Fruit fly (Drosophila melanogaster) ovary, adult (tissue): ENCODE measurements around the gene chrb.

Experiments used
- CG17801 ChIP-seq: fragments of 200-800 bp; optimal IDR thresholded peaks from 2 replicates; lab custom pipeline; 2019; ENCODE audit warnings: missing biosample characterization, mild to moderate bottlenecking, missing genetic modification characterization, moderate library complexity; ENCODE audit not compliant: partially characterized antibody

Gene chrb

DNA sequence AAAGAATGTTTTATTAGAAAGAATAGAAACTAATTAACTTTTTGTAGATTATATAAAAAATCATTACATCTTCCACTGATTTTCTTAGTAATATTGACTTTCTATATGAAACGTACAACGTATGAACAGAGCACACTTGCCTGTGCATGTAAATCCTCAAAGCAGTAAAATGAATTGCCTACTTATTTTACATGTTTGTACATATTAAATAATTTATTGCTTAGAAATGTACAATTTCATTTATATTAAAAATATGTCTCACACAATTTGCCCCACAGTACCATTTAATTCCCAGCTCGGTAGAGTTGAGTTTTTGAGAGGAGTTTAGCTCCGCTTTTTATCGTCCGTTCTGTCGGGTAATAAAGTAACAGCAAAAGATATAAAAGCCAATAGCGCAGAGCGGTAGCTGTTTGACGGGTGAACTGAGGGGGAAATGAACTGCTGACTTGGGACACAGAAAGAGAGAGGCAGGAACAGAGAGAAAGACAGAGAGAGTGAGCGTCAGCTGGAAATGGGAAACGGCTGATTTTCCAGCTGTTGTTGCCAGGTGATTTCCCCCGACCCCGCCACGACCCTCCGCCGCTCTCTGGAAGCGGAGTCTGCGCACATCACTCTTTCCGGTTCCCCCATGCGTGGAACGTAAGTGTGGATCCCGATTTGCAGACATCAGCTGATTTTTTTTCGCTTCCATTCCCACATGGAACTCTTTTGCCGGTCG, 5.9 kb downstream of the chrb start:
- TF ChIP-seq CG17801 (GFP tag; lab: Kevin White, UChicago), result peak; percentile 34

dm6 chr3L:11508337-11508736, 21.0 kb downstream of the chrb start, which contains the start of gene CG33500:
Gene CG33500 (plus strand): TSS chr3L:11508637.
- TF ChIP-seq CG17801 (GFP tag; lab: Kevin White, UChicago), result no peak

- no peak for TF ChIP-seq CG17801 (GFP tag; lab: Kevin White, UChicago)
Observed at dm6 chr3L:11509294-11509911, 22.1 kb downstream of the chrb start, which contains the start of the genes Sgs8 and Sgs7. Gene Sgs8 (minus strand): TSS chr3L:11509394. Gene Sgs7 (plus strand): TSS chr3L:11509861.

DNA sequence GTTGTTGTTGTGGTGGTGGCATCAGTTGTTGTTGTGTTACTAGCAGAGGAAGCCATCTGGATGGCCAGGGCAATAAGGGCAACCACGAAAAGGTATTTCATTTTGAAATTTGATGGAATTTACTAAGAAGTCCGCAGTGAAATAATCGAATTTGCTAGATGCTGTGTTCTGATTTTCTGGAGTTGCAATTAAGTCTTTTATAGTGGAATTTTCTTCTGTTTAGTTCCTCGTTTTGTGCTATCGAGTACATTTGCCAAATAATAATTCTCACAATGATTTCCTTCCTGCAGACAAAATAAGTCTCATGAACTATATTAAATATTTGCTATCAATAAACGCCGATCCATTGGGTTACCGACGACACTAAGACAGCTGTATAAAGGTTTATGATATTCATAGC, 23.1 kb downstream of the chrb start, which contains the start of gene CG33272:
Gene CG33272, minus strand, starts transcription at position 101 of the 400 bp plus-strand sequence.
- no peak for TF ChIP-seq CG17801 (GFP tag; lab: Kevin White, UChicago)

- no peak for TF ChIP-seq CG17801 (GFP tag; lab: Kevin White, UChicago)
Observed at dm6 chr3L:11511243-11511642, 23.9 kb downstream of the chrb start.

- no peak for TF ChIP-seq CG17801 (GFP tag; lab: Kevin White, UChicago)
Observed at dm6 chr3L:11511921-11512320, 24.6 kb downstream of the chrb start, which contains the start of gene Sgs3. Gene Sgs3 (plus strand): TSS chr3L:11512221.

- TF ChIP-seq CG17801 (GFP tag; lab: Kevin White, UChicago), result no peak
Observed at dm6 chr3L:11513405-11513804, 26.1 kb downstream of the chrb start, which contains the start of gene CG7512. Gene CG7512 (plus strand): TSS chr3L:11513705.

- TF ChIP-seq CG17801 (GFP tag; lab: Kevin White, UChicago), result no peak
Observed at dm6 chr3L:11515349-11516079, 28.2 kb downstream of the chrb start.

DNA sequence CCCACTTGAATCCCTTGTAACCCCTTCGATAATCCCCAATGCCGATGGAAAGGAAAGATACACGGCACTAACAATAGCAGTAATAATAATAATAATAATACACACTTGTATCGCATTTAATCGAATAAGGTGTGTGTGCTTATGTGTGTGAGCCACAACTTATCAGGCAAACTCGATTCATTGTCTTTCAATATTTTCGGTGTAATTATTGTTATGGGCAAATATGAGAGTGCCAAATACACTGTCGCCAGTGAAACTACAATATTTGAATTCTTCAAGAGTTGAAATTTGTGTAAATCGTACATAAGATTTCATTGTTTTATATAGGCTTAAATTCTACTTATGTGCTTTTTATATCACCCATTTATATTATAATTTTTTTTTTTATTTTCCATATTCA, 28.9 kb downstream of the chrb start:
- TF ChIP-seq CG17801 (GFP tag; lab: Kevin White, UChicago), result no peak

- TF ChIP-seq CG17801 (GFP tag; lab: Kevin White, UChicago), result no peak
Observed at dm6 chr3L:11522613-11523012, 35.3 kb downstream of the chrb start, which contains the start of the genes CG11714 and Fuca. Gene CG11714 (minus strand): TSS chr3L:11522713. Gene Fuca (minus strand): TSS chr3L:11522713.

DNA sequence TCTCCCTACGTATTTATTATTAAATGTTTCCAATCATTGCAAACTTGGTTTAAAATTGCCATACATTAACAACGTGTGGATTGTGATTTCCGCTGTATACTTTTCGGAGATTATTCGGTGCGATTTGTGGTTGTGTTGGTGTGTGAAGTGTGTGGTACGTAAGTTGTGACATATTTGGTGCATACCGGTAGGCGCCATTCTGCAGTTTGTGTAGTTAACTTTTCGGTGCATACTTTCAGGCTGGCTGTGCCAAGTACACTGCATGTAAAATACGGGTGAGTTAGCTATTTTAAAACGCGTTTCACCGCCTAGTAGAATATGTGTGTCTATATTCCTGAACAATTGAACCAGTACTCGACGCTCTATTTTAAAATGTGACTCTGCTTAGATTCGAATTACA, 35.9 kb downstream of the chrb start:
- peak; percentile 5 for TF ChIP-seq CG17801 (GFP tag; lab: Kevin White, UChicago)

DNA sequence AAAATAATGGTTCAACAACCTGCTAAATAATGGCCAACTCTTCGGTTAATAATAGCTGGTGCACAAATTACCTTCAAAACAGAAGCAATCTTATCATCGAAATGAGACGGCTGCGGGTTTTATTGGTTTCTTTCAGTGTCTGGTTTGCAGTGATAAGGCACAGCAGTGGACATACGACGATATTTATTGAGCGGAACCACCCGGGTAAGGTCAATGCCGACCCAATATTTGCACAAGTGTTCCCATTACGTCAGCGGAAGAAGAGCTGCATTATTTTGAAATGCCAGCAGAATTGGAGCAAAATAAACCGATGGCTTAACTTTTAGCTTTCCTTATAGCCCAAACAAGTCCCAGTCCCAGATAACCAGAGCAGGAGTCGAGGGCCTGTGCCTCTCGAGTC, 38.4 kb downstream of the chrb start:
- no peak for TF ChIP-seq CG17801 (GFP tag; lab: Kevin White, UChicago)

DNA sequence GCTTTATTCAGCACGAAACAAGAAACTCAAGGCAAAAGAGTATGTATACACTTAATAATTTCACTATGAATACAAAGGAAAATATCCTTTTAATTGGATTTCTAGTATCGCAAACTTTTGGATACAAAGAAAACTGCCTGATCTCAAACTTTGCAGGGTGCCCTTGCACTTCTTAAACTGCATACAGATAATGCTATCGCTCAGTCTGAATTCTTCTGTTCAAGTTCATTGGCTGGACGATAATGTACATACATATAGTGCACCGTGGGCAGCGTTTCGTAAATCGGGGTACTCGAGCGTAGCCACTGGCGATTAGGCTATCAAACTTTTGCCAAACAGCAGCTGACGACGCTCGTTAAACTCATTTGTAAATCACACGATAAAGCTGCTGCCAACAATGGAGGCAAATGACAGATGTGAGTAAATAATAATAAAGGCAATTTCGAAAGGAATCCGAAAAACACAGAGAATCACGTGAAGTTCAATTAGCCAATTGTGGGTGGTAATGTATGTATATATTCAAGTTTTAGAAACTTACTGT, 39.4 kb downstream of the chrb start:
- TF ChIP-seq CG17801 (GFP tag; lab: Kevin White, UChicago), result no peak

DNA sequence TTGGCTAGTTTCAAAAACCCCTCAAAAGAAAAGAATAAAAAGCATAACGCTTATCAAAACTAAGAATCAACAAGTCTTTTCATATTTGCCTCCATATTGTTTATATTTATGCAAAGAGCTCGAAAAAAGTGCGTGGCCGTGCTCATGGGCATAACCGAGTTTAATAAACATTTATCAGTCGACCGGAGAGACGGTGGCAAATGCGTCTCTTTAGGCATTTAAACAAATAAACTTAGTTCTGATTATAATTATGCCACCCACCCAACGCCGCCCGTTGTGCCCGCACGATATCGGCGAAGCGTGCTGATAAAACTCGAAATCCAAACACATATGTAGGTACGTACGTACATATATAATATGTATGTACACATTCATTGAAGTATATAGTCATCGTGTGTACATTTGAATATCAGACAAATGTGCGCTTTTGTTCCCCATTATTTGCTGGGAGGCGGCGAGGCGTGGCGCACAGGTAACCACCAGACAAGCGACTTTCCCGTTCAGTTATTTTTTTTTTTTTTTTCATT, 41.1 kb downstream of the chrb start:
- no peak for TF ChIP-seq CG17801 (GFP tag; lab: Kevin White, UChicago)
